Worm (Caenorhabditis elegans) whole organism, mixed stage, embryonic: Measurements from ENCODE around the gene Y39B6A.30.

ENCODE experiments used
- bed-3 ChIP-seq: fragments of 200-800 bp; sonication (Bioruptor generic); optimal IDR thresholded peaks from 3 replicates; lab custom pipeline; 2018; ENCODE audit warnings: mild to moderate bottlenecking, missing genetic modification characterization, moderate library complexity, missing compliant biosample characterization
- ceh-39 ChIP-seq: fragments of 150-350 bp; optimal IDR thresholded peaks from 2 replicates; lab custom pipeline; 2014; ENCODE audit warnings: missing biosample characterization, missing genetic modification characterization
- ceh-43 ChIP-seq: fragments of 200-800 bp; sonication (Bioruptor generic); optimal IDR thresholded peaks from 2 replicates; lab custom pipeline; 2018; ENCODE audit warnings: mild to moderate bottlenecking, missing genetic modification characterization, moderate library complexity, missing compliant biosample characterization
- ces-1 ChIP-seq: fragments of 150-350 bp; optimal IDR thresholded peaks from 2 replicates; lab custom pipeline; 2014; ENCODE audit warnings: missing biosample characterization, missing genetic modification reagents, missing genetic modification characterization
- cnd-1 ChIP-seq: fragments of 200-800 bp; sonication (Bioruptor generic); optimal IDR thresholded peaks from 2 replicates; lab custom pipeline; 2018; ENCODE audit warnings: mild to moderate bottlenecking, missing genetic modification characterization, missing compliant biosample characterization
- drap-1 ChIP-seq: fragments of 200-800 bp; sonication (Bioruptor generic); optimal IDR thresholded peaks from 3 replicates; lab custom pipeline; 2018; ENCODE audit warnings: mild to moderate bottlenecking, missing genetic modification characterization, missing compliant biosample characterization
- elt-1 ChIP-seq: sonication (generic microtip); optimal IDR thresholded peaks from 2 replicates; lab custom pipeline; 2017; ENCODE audit warnings: missing genetic modification characterization, mild to moderate bottlenecking, missing compliant biosample characterization, antibody characterized with exemption, moderate library complexity, borderline replicate concordance; ENCODE audit not compliant: insufficient read depth
- elt-3 ChIP-seq: fragments of 150-350 bp; optimal IDR thresholded peaks from 2 replicates; lab custom pipeline; 2014; ENCODE audit warnings: missing biosample characterization, missing genetic modification characterization
- flh-1 ChIP-seq: fragments of 200-800 bp; sonication (Bioruptor generic); optimal IDR thresholded peaks from 2 replicates; lab custom pipeline; 2018; ENCODE audit warnings: mild to moderate bottlenecking, missing genetic modification characterization, moderate library complexity, missing compliant biosample characterization
- ham-2 ChIP-seq: fragments of 200-800 bp; sonication (Bioruptor generic); optimal IDR thresholded peaks from 2 replicates; lab custom pipeline; 2018; ENCODE audit warnings: mild to moderate bottlenecking, missing genetic modification characterization, missing compliant biosample characterization
- hlh-1 ChIP-seq: fragments of 150-350 bp; optimal IDR thresholded peaks from 2 replicates; lab custom pipeline; 2014; ENCODE audit warnings: missing biosample characterization, missing genetic modification reagents, missing genetic modification characterization
- lin-13 ChIP-seq: fragments of 150-350 bp; optimal IDR thresholded peaks from 2 replicates; lab custom pipeline; 2014; ENCODE audit warnings: missing biosample characterization, missing genetic modification characterization
- lin-32 ChIP-seq: fragments of 200-800 bp; sonication (Bioruptor generic); optimal IDR thresholded peaks from 2 replicates; lab custom pipeline; 2018; ENCODE audit warnings: mild to moderate bottlenecking, missing genetic modification characterization, missing compliant biosample characterization
- lsy-2 ChIP-seq: fragments of 150-350 bp; optimal IDR thresholded peaks from 2 replicates; lab custom pipeline; 2014; ENCODE audit warnings: missing biosample characterization, missing genetic modification characterization
- mab-5 ChIP-seq: fragments of 150-350 bp; optimal IDR thresholded peaks from 2 replicates; lab custom pipeline; 2014; ENCODE audit warnings: missing biosample characterization, missing genetic modification characterization
- mep-1 ChIP-seq: fragments of 150-350 bp; optimal IDR thresholded peaks from 2 replicates; lab custom pipeline; 2017; ENCODE audit warnings: missing biosample characterization, missing genetic modification reagents, missing genetic modification characterization, inconsistent platforms
- mls-2 ChIP-seq: sonication (generic microtip); optimal IDR thresholded peaks from 2 replicates; lab custom pipeline; 2016; ENCODE audit warnings: mild to moderate bottlenecking, missing genetic modification characterization, moderate library complexity, missing compliant biosample characterization
- nhr-2 ChIP-seq: fragments of 150-350 bp; optimal IDR thresholded peaks from 2 replicates; lab custom pipeline; 2014; ENCODE audit warnings: missing biosample characterization, missing genetic modification characterization
- nhr-237 ChIP-seq: fragments of 150-350 bp; optimal IDR thresholded peaks from 2 replicates; lab custom pipeline; 2014; ENCODE audit warnings: missing biosample characterization, missing genetic modification characterization
- nhr-28 ChIP-seq: fragments of 150-350 bp; optimal IDR thresholded peaks from 2 replicates; lab custom pipeline; 2014; ENCODE audit warnings: missing biosample characterization, missing genetic modification characterization
- nhr-76 ChIP-seq: sonication (generic microtip); optimal IDR thresholded peaks from 2 replicates; lab custom pipeline; 2017; ENCODE audit warnings: missing biosample characterization, missing genetic modification characterization
- pha-4 ChIP-seq: fragments of 150-350 bp; optimal IDR thresholded peaks from 2 replicates; lab custom pipeline; 2018; ENCODE audit warnings: missing biosample characterization, missing genetic modification reagents, missing genetic modification characterization
- snpc-4 ChIP-seq: fragments of 150-350 bp; optimal IDR thresholded peaks from 2 replicates; lab custom pipeline; 2014; ENCODE audit warnings: missing biosample characterization, missing genetic modification characterization
- sptf-1 ChIP-seq: sonication (generic microtip); optimal IDR thresholded peaks from 2 replicates; lab custom pipeline; 2017; ENCODE audit warnings: mild to moderate bottlenecking, missing genetic modification characterization, moderate library complexity, missing compliant biosample characterization
- tbx-8 ChIP-seq: fragments of 200-800 bp; sonication (Bioruptor generic); optimal IDR thresholded peaks from 2 replicates; lab custom pipeline; 2018; ENCODE audit warnings: mild to moderate bottlenecking, missing genetic modification characterization, moderate library complexity, missing compliant biosample characterization
- unc-120 ChIP-seq: sonication (generic microtip); optimal IDR thresholded peaks from 2 replicates; lab custom pipeline; 2017; ENCODE audit warnings: missing genetic modification characterization, missing compliant biosample characterization; ENCODE audit not compliant: poor library complexity, severe bottlenecking
- unc-39 ChIP-seq: fragments of 150-350 bp; optimal IDR thresholded peaks from 2 replicates; lab custom pipeline; 2014; ENCODE audit warnings: missing biosample characterization, missing genetic modification characterization
- unc-62 ChIP-seq: fragments of 150-350 bp; optimal IDR thresholded peaks from 2 replicates; lab custom pipeline; 2014; ENCODE audit warnings: missing biosample characterization, missing genetic modification reagents, missing genetic modification characterization
- zip-8 ChIP-seq: fragments of 150-350 bp; optimal IDR thresholded peaks from 2 replicates; lab custom pipeline; 2014; ENCODE audit warnings: missing biosample characterization, missing genetic modification characterization

The Y39B6A.30 gene

ce11 chrV:18977876-18978275 is 36.5 kb upstream of the Y39B6A.30 start, which contains the start of gene Y39B6A.41:
Gene Y39B6A.41 (minus strand): TSS chrV:18977976.
- TF ChIP-seq tbx-8 (GFP tag; lab: Kevin White, UChicago) (no peak), drap-1 (GFP tag; lab: Kevin White, UChicago) (no peak), nhr-28 (tag; lab: Kevin White, UChicago) (no peak), elt-3 (tag; lab: Kevin White, UChicago) (no peak)

- no peak for TF ChIP-seq ham-2 (GFP tag; lab: Kevin White, UChicago)
- no peak for TF ChIP-seq tbx-8 (GFP tag; lab: Kevin White, UChicago)
- no peak for TF ChIP-seq lin-32
- no peak for TF ChIP-seq zip-8
Measured at ce11 chrV:18978301-18978700, 36.1 kb upstream of the Y39B6A.30 start.

- TF ChIP-seq nhr-2 (tag; lab: Kevin White, UChicago) (no peak), sptf-1 (tag; lab: Kevin White, UChicago) (peak; percentile 39), lin-13 (tag; lab: Kevin White, UChicago) (peak; percentile 13), drap-1 (GFP tag; lab: Kevin White, UChicago) (peak; percentile 24), unc-39 (tag; lab: Kevin White, UChicago) (peak; percentile 21)
- TF ChIP-seq, all 35 proteins: peak for 4
Measured at ce11 chrV:18980980-18981529, 33.3 kb upstream of the Y39B6A.30 start, which contains the start of the genes mrps-35 and sws-1. Gene mrps-35 (plus strand): TSS chrV:18981306. Gene sws-1 (minus strand): TSS chrV:18981479.

ce11 chrV:18981736-18982135 is 32.6 kb upstream of the Y39B6A.30 start:
- TF ChIP-seq nhr-237 (tag; lab: Kevin White, UChicago) (no peak), lin-13 (tag; lab: Kevin White, UChicago) (no peak), elt-3 (tag; lab: Kevin White, UChicago) (no peak), nhr-28 (tag; lab: Kevin White, UChicago) (no peak), mab-5 (tag; lab: Kevin White, UChicago) (no peak), ham-2 (GFP tag; lab: Kevin White, UChicago) (no peak), unc-120 (tag; lab: Kevin White, UChicago) (no peak), snpc-4 (tag; lab: Kevin White, UChicago) (no peak), ceh-43 (GFP tag; lab: Kevin White, UChicago) (no peak), cnd-1 (tag; lab: Kevin White, UChicago) (no peak), drap-1 (GFP tag; lab: Kevin White, UChicago) (no peak), tbx-8 (GFP tag; lab: Kevin White, UChicago) (no peak), unc-39 (tag; lab: Kevin White, UChicago) (no peak), lin-32 (no peak)
- TF ChIP-seq, all 35 proteins: peak for 0

ce11 chrV:18986103-18986502 is 28.3 kb upstream of the Y39B6A.30 start:
- TF ChIP-seq sptf-1 (tag; lab: Kevin White, UChicago) (no peak), nhr-28 (tag; lab: Kevin White, UChicago) (no peak), zip-8 (no peak), drap-1 (GFP tag; lab: Kevin White, UChicago) (no peak), lin-32 (no peak), ham-2 (GFP tag; lab: Kevin White, UChicago) (no peak), bed-3 (no peak), elt-1 (no peak), nhr-76 (tag; lab: Kevin White, UChicago) (no peak), pha-4 (no peak), flh-1 (GFP tag; lab: Kevin White, UChicago) (no peak), unc-120 (tag; lab: Kevin White, UChicago) (no peak), ceh-39 (tag; lab: Kevin White, UChicago) (no peak), hlh-1 (no peak), unc-62 (GFP tag; lab: Kevin White, UChicago) (no peak), mls-2 (tag; lab: Kevin White, UChicago) (no peak)

ce11 chrV:18990238-18990901 is 24.0 kb upstream of the Y39B6A.30 start, which contains the start of the genes reps-1 and Y39B6A.37:
Gene reps-1 (minus strand): TSS chrV:18990500.
Gene Y39B6A.37 (plus strand): TSS chrV:18990851.
- peak; percentile 74 for TF ChIP-seq drap-1 (GFP tag; lab: Kevin White, UChicago)
- no peak for TF ChIP-seq lin-32
- TF ChIP-seq tbx-8 (GFP tag; lab: Kevin White, UChicago), result no peak
- TF ChIP-seq lin-13 (tag; lab: Kevin White, UChicago), result peak; percentile 79
- no peak for TF ChIP-seq unc-62 (GFP tag; lab: Kevin White, UChicago)
- peak; percentile 24 for TF ChIP-seq lsy-2 (tag; lab: Kevin White, UChicago)
- TF ChIP-seq mep-1 (tag; lab: Kevin White, UChicago), result peak; percentile 62
- TF ChIP-seq ces-1 (GFP tag; lab: Kevin White, UChicago), result peak; percentile 28
- peak; percentile 53 for TF ChIP-seq pha-4
